Fruit fly (Drosophila melanogaster): ENCODE data around the gene agt.

Gene agt

dm6 chr3R:6657278-6658246 is 2.3 kb downstream of the agt start, which contains the start of the genes CG1307 and twr (continued):
- TF ChIP-seq Camta (GFP tag; optimal IDR thresholded peaks at IDR 0.05) (no peak), CG14860 (GFP tag; IDR thresholded peaks at IDR 0.05; ENCODE audit: partially characterized antibody) (no peak), CG15011 (GFP tag; optimal IDR thresholded peaks at IDR 0.05) (no peak), pros (GFP tag; optimal IDR thresholded peaks at IDR 0.05) (no peak), HLH3B (GFP tag; IDR thresholded peaks at IDR 0.05) (no peak), Mes4 (GFP tag; optimal IDR thresholded peaks at IDR 0.05) (no peak), CG30431 (GFP tag; optimal IDR thresholded peaks at IDR 0.05) (no peak), Gsc (GFP tag; IDR thresholded peaks at IDR 0.05) (no peak), Sry-β (GFP tag; optimal IDR thresholded peaks at IDR 0.05) (no peak), CG16779 (GFP tag; IDR thresholded peaks at IDR 0.05) (no peak), CG11456 (GFP tag; IDR thresholded peaks at IDR 0.05) (peak; percentile 60; the same call in 1 of the 3 replicates), grn (GFP tag; optimal IDR thresholded peaks at IDR 0.05) (no peak), Neu2 (GFP tag; optimal IDR thresholded peaks at IDR 0.05; ENCODE audit: borderline replicate concordance) (no peak), nom (GFP tag; optimal IDR thresholded peaks at IDR 0.05) (no peak), CG4820 (GFP tag; optimal IDR thresholded peaks at IDR 0.05) (no peak), HmgZ (tag; optimal IDR thresholded peaks at IDR 0.05) (peak; percentile 51), Opbp (GFP tag; IDR thresholded peaks at IDR 0.05; ENCODE audit: partially characterized antibody) (peak; percentile 41; the same call in 2 of the 3 replicates), CG17912 (GFP tag; optimal IDR thresholded peaks at IDR 0.05) (peak; percentile 15), zen (tag; optimal IDR thresholded peaks at IDR 0.05) (peak; percentile 6), CG32772 (GFP tag; IDR thresholded peaks at IDR 0.05) (no peak), Dip2 (GFP tag; IDR thresholded peaks at IDR 0.05) (no peak), CG13123 (GFP tag; optimal IDR thresholded peaks at IDR 0.05) (no peak), CG16863 (GFP tag; optimal IDR thresholded peaks at IDR 0.05) (no peak), hkb (optimal IDR thresholded peaks at IDR 0.05) (no peak), hkb (GFP tag; IDR thresholded peaks at IDR 0.05) (no peak), CG15696 (tag; optimal IDR thresholded peaks at IDR 0.05) (peak; percentile 24), Abd-B (GFP tag; optimal IDR thresholded peaks at IDR 0.05) (no peak), CG13287 (GFP tag; IDR thresholded peaks at IDR 0.05; ENCODE audit: partially characterized antibody) (peak; percentile 20; the same call in 1 of the 2 replicates), CHES-1-like (GFP tag; optimal IDR thresholded peaks at IDR 0.05) (no peak), vnd (GFP tag; IDR thresholded peaks at IDR 0.05; ENCODE audit: partially characterized antibody) (no peak), zf30C (GFP tag; optimal IDR thresholded peaks at IDR 0.05) (no peak), CG17186 (GFP tag; optimal IDR thresholded peaks at IDR 0.05) (peak; percentile 33), ara (GFP tag; IDR thresholded peaks at IDR 0.05) (no peak), sima (GFP tag; optimal IDR thresholded peaks at IDR 0.05) (no peak), bigmax (GFP tag; optimal IDR thresholded peaks at IDR 0.05) (no peak), CG16813 (GFP tag; IDR thresholded peaks at IDR 0.05; ENCODE audit: partially characterized antibody) (no peak; the same call in 2 of the 3 replicates), dm (GFP tag; optimal IDR thresholded peaks at IDR 0.05) (peak; percentile 50), usp (GFP tag; optimal IDR thresholded peaks at IDR 0.05) (no peak), psq (GFP tag; optimal IDR thresholded peaks at IDR 0.05) (no peak), CG2129 (GFP tag; IDR thresholded peaks at IDR 0.05; ENCODE audit: partially characterized antibody) (no peak), wor (GFP tag; IDR thresholded peaks at IDR 0.05) (no peak), dpn (GFP tag; optimal IDR thresholded peaks at IDR 0.05) (peak in 1 of 2 experiments; percentile 17), her (GFP tag; optimal IDR thresholded peaks at IDR 0.05) (no peak), Chrac-16 (GFP tag; optimal IDR thresholded peaks at IDR 0.05) (peak; percentile 24), Pdp1 (GFP tag; optimal IDR thresholded peaks at IDR 0.05) (no peak), Hmr (GFP tag; optimal IDR thresholded peaks at IDR 0.05) (peak; percentile 50), CG34376 (GFP tag; optimal IDR thresholded peaks at IDR 0.05) (no peak), chinmo (GFP tag; IDR thresholded peaks at IDR 0.05; ENCODE audit: partially characterized antibody) (no peak)

Measured in whole organism, embryonic.